Worm (Caenorhabditis elegans): ENCODE measurements around the gene F38A6.4.
A peak's percentile ranks its signal among the peaks of the same experiment; 100 is the strongest.

Gene F38A6.4

DNA sequence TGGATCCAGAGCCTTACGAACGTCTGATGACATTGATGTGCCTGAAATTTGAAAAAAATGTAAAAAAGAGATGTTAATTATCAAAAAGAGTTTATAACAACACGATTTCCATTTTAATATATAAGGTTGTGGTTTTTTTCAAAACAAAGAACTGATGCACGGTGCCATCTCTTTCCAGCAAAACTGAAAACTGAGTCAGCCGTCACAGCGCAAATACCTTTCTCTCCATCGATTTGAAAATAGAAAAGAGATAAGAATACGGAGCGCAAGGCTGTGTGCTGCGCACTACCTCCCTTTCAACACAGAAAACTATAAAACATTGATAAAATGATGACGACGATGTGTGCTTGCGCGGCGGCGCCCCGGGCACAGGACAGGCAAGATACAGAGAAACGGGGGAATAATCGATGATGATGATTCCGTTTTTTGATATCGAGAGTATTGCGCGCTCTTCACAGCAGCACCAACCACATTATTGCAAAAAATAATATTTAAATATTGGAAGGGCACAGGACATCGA, 17.3 kb upstream of the F38A6.4 start, which contains the start of gene Y44A6D.3:
TSS of gene Y44A6D.3 (minus strand) at position 51 of the 520 bp plus-strand sequence.
- no peak for TF ChIP-seq ceh-9 (tag; optimal IDR thresholded peaks at IDR 0.05)

DNA sequence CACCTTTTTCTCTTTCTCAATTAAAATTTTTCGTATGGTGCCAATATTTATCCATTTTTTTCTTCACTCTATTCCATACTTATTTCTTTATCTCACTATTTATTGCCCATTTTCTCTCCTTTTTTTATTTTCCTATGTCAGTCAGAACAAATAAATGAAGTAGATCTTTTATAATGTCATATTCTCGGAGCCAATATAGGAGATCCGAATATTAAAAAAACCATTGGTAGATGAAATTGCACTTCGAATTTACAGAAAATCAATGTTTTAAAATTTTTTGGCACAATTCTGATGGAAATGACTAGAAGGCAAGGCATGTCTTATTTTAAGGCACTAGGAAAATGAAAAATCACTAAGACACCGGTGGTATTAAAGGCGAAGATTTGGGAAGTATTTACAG, 15.4 kb upstream of the F38A6.4 start:
- TF ChIP-seq gmeb-2 (tag; optimal IDR thresholded peaks at IDR 0.05), result no peak
- no peak for TF ChIP-seq pros-1 (tag; optimal IDR thresholded peaks at IDR 0.05)
- TF ChIP-seq unc-86 (tag; optimal IDR thresholded peaks at IDR 0.05), result no peak
- no peak for TF ChIP-seq eyg-1 (tag; optimal IDR thresholded peaks at IDR 0.05)
- TF ChIP-seq lim-6 (tag; optimal IDR thresholded peaks at IDR 0.05), result no peak
- TF ChIP-seq sdc-2 (tag; optimal IDR thresholded peaks at IDR 0.05), result no peak
- no peak for TF ChIP-seq madf-2 (tag; optimal IDR thresholded peaks at IDR 0.05)

DNA sequence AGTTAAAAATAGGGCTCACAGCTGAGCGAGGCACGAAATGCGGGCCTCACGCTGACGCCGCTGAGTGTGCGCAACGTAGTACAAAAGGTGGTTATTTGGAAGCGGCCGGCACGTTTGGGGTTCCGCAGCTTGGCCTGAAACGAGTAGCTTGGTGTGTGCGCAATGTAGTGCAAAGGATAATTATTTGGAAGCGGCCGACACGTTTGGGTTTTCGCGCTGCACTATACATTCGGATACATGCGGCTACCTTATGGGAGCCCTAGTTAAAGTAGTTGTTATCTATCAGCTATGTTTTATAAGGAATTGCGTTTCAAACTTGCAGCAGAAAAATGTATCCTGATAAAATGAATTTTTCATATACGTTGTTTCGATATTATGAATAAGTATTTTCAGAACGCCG, 14.8 kb upstream of the F38A6.4 start, which contains the start of gene Y44A6D.1:
TSS of gene Y44A6D.1 (minus strand) at position 23 of the 400 bp plus-strand sequence.
- TF ChIP-seq ztf-16 (tag; optimal IDR thresholded peaks at IDR 0.05), result no peak
- no peak for TF ChIP-seq F13H6.1 (tag; optimal IDR thresholded peaks at IDR 0.05)
- no peak for TF ChIP-seq odd-2 (tag; optimal IDR thresholded peaks at IDR 0.05)
- no peak for TF ChIP-seq pha-4 (tag; optimal IDR thresholded peaks at IDR 0.05)
- TF ChIP-seq pag-3 (tag; optimal IDR thresholded peaks at IDR 0.05; ENCODE audit: borderline replicate concordance), result no peak
- no peak for TF ChIP-seq zip-5 (tag; optimal IDR thresholded peaks at IDR 0.05)
- no peak for TF ChIP-seq ttx-3 (tag; optimal IDR thresholded peaks at IDR 0.05)
- TF ChIP-seq ama-1 (optimal IDR thresholded peaks at IDR 0.05), result no peak
- TF ChIP-seq che-1 (tag; optimal IDR thresholded peaks at IDR 0.05), result no peak
- TF ChIP-seq ceh-14 (tag; optimal IDR thresholded peaks at IDR 0.05), result no peak
- TF ChIP-seq T23F11.4 (GFP tag; optimal IDR thresholded peaks at IDR 0.05), result no peak
- no peak for TF ChIP-seq ahr-1 (tag; optimal IDR thresholded peaks at IDR 0.05)
- TF ChIP-seq Y22D7AL.16 (tag; optimal IDR thresholded peaks at IDR 0.05), result no peak
- TF ChIP-seq ceh-19 (GFP tag; optimal IDR thresholded peaks at IDR 0.05), result no peak
- TF ChIP-seq sdc-2 (tag; optimal IDR thresholded peaks at IDR 0.05), result no peak
- no peak for TF ChIP-seq K09A11.1 (tag; optimal IDR thresholded peaks at IDR 0.05; ENCODE audit: insufficient read depth)
- no peak for TF ChIP-seq ceh-48 (tag; optimal IDR thresholded peaks at IDR 0.05)
- TF ChIP-seq pqm-1 (tag; optimal IDR thresholded peaks at IDR 0.05), result no peak

DNA sequence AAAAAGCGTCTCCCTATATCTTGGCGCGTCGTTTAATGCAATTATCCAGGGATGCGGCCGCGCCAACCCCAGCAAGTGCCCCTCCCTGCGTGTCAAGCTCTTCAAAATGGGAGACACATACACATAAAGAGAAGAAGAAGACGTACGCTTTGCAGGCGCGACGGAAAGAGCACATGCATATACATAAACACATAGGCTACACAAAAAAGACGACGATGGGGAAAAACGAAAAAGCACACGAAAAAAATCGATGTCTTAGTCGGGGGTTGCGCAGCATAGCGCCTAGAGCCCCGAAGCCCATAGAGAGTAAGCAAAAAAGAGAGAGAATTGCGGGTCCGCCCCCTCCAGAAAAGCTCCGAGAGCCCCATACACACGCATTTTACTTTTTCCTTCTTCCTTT, 13.9 kb upstream of the F38A6.4 start, which contains the start of gene tpan-1:
TSS of gene tpan-1 (plus strand) at position 398 of the 400 bp plus-strand sequence.
- TF ChIP-seq tbx-7 (tag; optimal IDR thresholded peaks at IDR 0.05) (no peak), npax-4 (tag; optimal IDR thresholded peaks at IDR 0.05) (no peak), pax-1 (tag; optimal IDR thresholded peaks at IDR 0.05) (no peak), tbx-2 (tag; optimal IDR thresholded peaks at IDR 0.05) (peak; percentile 54), pag-3 (tag; optimal IDR thresholded peaks at IDR 0.05; ENCODE audit: borderline replicate concordance) (no peak), sox-2 (GFP tag; IDR thresholded peaks at IDR 0.05) (no peak), unc-42 (tag; optimal IDR thresholded peaks at IDR 0.05) (peak; percentile 97), ceh-18 (tag; optimal IDR thresholded peaks at IDR 0.05) (peak; percentile 24), ceh-31 (tag; optimal IDR thresholded peaks at IDR 0.05) (peak; percentile 78), hlh-15 (tag; optimal IDR thresholded peaks at IDR 0.05) (no peak), C08G9.2 (tag; optimal IDR thresholded peaks at IDR 0.05) (peak; percentile 6), ref-2 (tag; optimal IDR thresholded peaks at IDR 0.05) (peak; percentile 12), pros-1 (tag; optimal IDR thresholded peaks at IDR 0.05) (no peak), ceh-30 (tag; optimal IDR thresholded peaks at IDR 0.05) (no peak), nhr-11 (tag; optimal IDR thresholded peaks at IDR 0.05) (no peak), ceh-14 (tag; optimal IDR thresholded peaks at IDR 0.05) (peak; percentile 58), elt-4 (tag; optimal IDR thresholded peaks at IDR 0.05) (peak; percentile 28), nfya-1 (tag; optimal IDR thresholded peaks at IDR 0.05) (peak; percentile 48), ama-1 (optimal IDR thresholded peaks at IDR 0.05) (no peak), ceh-19 (GFP tag; optimal IDR thresholded peaks at IDR 0.05) (peak; percentile 62), ahr-1 (tag; optimal IDR thresholded peaks at IDR 0.05) (no peak), T23F11.4 (GFP tag; optimal IDR thresholded peaks at IDR 0.05) (no peak), ceh-48 (tag; optimal IDR thresholded peaks at IDR 0.05) (peak; percentile 83), sox-4 (tag; optimal IDR thresholded peaks at IDR 0.05) (peak; percentile 8)
